Fruit fly (Drosophila melanogaster) whole organism, embryonic: Measurements from ENCODE around the gene Dif.

ENCODE experiments used
- Aef1 ChIP-seq: fragments of 200-800 bp; sonication (Bioruptor generic); IDR thresholded peaks from 3 replicates; pipeline ENCODE4 v1.3.6; 2022; ENCODE audit warnings: missing biosample characterization, missing genetic modification characterization
- B-H2 ChIP-seq: fragments of 200-800 bp; sonication (Bioruptor generic); optimal IDR thresholded peaks from 2 replicates; lab custom pipeline; 2018; ENCODE audit warnings: missing biosample characterization, mild to moderate bottlenecking, missing genetic modification characterization
- BEAF-32 ChIP-seq: fragments of 200-800 bp; sonication (Bioruptor generic); optimal IDR thresholded peaks from 3 replicates; lab custom pipeline; 2017; ENCODE audit warnings: missing biosample characterization, missing genetic modification characterization, mild to moderate bottlenecking, moderate library complexity, missing genetic modification reagents
- CG10462 ChIP-seq: fragments of 200-800 bp; sonication (Bioruptor generic); optimal IDR thresholded peaks from 2 replicates; lab custom pipeline; 2016; ENCODE audit warnings: missing biosample characterization, missing genetic modification characterization
- CG10543 ChIP-seq: fragments of 200-800 bp; sonication (Bioruptor generic); optimal IDR thresholded peaks from 3 replicates; lab custom pipeline; 2017; ENCODE audit warnings: missing biosample characterization, mild to moderate bottlenecking, missing genetic modification characterization, moderate library complexity
- CG11085 ChIP-seq: fragments of 200-800 bp; sonication (Bioruptor generic); IDR thresholded peaks from 2 replicates; pipeline ENCODE4 v1.3.6; 2022; ENCODE audit warnings: missing biosample characterization, missing genetic modification characterization
- CG11696 ChIP-seq: fragments of 200-800 bp; sonication (Bioruptor generic); IDR thresholded peaks from 2 replicates; pipeline ENCODE4 v1.3.6; 2022; ENCODE audit warnings: missing biosample characterization, missing genetic modification characterization
- CG1233 ChIP-seq: fragments of 200-800 bp; sonication (Bioruptor generic); optimal IDR thresholded peaks from 4 replicates; lab custom pipeline; 2018; ENCODE audit warnings: missing biosample characterization, mild to moderate bottlenecking, missing genetic modification characterization
- CG14050 ChIP-seq: fragments of 200-800 bp; sonication (Bioruptor generic); IDR thresholded peaks from 3 replicates; pipeline ENCODE4 v1.3.6; 2022; ENCODE audit warnings: missing biosample characterization, missing genetic modification characterization
- CG14965 ChIP-seq: fragments of 200-800 bp; sonication (Bioruptor generic); optimal IDR thresholded peaks from 2 replicates; lab custom pipeline; 2016; ENCODE audit warnings: missing biosample characterization, missing genetic modification characterization, borderline replicate concordance
- CG15479 ChIP-seq: fragments of 200-800 bp; sonication (Bioruptor generic); optimal IDR thresholded peaks from 3 replicates; lab custom pipeline; 2019; ENCODE audit warnings: missing biosample characterization, mild to moderate bottlenecking, missing genetic modification characterization, moderate library complexity
- CG15514 ChIP-seq: fragments of 200-800 bp; sonication (Bioruptor generic); optimal IDR thresholded peaks from 3 replicates; lab custom pipeline; 2017; ENCODE audit warnings: missing biosample characterization, missing genetic modification characterization, mild to moderate bottlenecking, moderate library complexity, missing genetic modification reagents
- CG17359 ChIP-seq: fragments of 200-800 bp; sonication (Bioruptor generic); optimal IDR thresholded peaks from 3 replicates; lab custom pipeline; 2018; ENCODE audit warnings: missing biosample characterization, mild to moderate bottlenecking, missing genetic modification characterization, moderate library complexity
- CG17385 ChIP-seq: fragments of 200-800 bp; sonication (Bioruptor generic); optimal IDR thresholded peaks from 3 replicates; lab custom pipeline; 2018; ENCODE audit warnings: missing biosample characterization, mild to moderate bottlenecking, missing genetic modification characterization
- CG17829 ChIP-seq: fragments of 200-800 bp; optimal IDR thresholded peaks from 2 replicates; lab custom pipeline; 2019; ENCODE audit warnings: missing biosample characterization, mild to moderate bottlenecking, missing genetic modification characterization, moderate library complexity
- CG2199 ChIP-seq: fragments of 200-800 bp; sonication (Bioruptor generic); IDR thresholded peaks from 3 replicates; pipeline ENCODE4 v1.3.6; 2022; ENCODE audit warnings: missing biosample characterization, missing genetic modification characterization
- CG31224 ChIP-seq: fragments of 200-800 bp; sonication (Bioruptor generic); IDR thresholded peaks from 2 replicates; pipeline ENCODE4 v1.3.6; 2022; ENCODE audit warnings: missing biosample characterization, missing genetic modification characterization
- CG33213 ChIP-seq: fragments of 200-800 bp; sonication (Bioruptor generic); optimal IDR thresholded peaks from 3 replicates; lab custom pipeline; 2016; ENCODE audit warnings: missing biosample characterization, missing genetic modification characterization
- CG3407 ChIP-seq: fragments of 200-800 bp; sonication (Bioruptor generic); optimal IDR thresholded peaks from 2 replicates; lab custom pipeline; 2018; ENCODE audit warnings: missing biosample characterization, mild to moderate bottlenecking, missing genetic modification characterization
- CG3995 ChIP-seq: fragments of 200-800 bp; sonication (Bioruptor generic); optimal IDR thresholded peaks from 3 replicates; lab custom pipeline; 2016; ENCODE audit warnings: missing biosample characterization, missing genetic modification characterization
- CG4282 ChIP-seq: fragments of 200-800 bp; sonication (Bioruptor generic); optimal IDR thresholded peaks from 2 replicates; lab custom pipeline; 2016; ENCODE audit warnings: missing biosample characterization, missing genetic modification characterization
- CG5245 ChIP-seq: fragments of 200-800 bp; sonication (Bioruptor generic); optimal IDR thresholded peaks from 3 replicates; lab custom pipeline; 2016; ENCODE audit warnings: missing biosample characterization, missing genetic modification characterization
- CG9215 ChIP-seq: fragments of 200-800 bp; sonication (Bioruptor generic); IDR thresholded peaks from 2 replicates; pipeline ENCODE4 v1.3.6; 2022; ENCODE audit warnings: missing biosample characterization, missing genetic modification characterization
- CG9817 ChIP-seq: fragments of 200-800 bp; sonication (Bioruptor generic); optimal IDR thresholded peaks from 2 replicates; lab custom pipeline; 2018; ENCODE audit warnings: missing biosample characterization, mild to moderate bottlenecking, missing genetic modification characterization, moderate library complexity
- CoRest ChIP-seq: fragments of 200-800 bp; sonication (Bioruptor generic); optimal IDR thresholded peaks from 3 replicates; lab custom pipeline; 2018; ENCODE audit warnings: missing biosample characterization, mild to moderate bottlenecking, missing genetic modification characterization, moderate library complexity
- Fer2 ChIP-seq: fragments of 200-800 bp; sonication (Bioruptor generic); optimal IDR thresholded peaks from 2 replicates; lab custom pipeline; 2018; ENCODE audit warnings: missing biosample characterization, mild to moderate bottlenecking, missing genetic modification characterization, moderate library complexity
- Hr51 ChIP-seq, 2 experiments: fragments of 200-800 bp; sonication (Bioruptor generic); optimal IDR thresholded peaks; 2 replicates in 1 of 2; 3 replicates in 1 of 2; lab custom pipeline; 2016 to 2018; ENCODE audit warnings: missing biosample characterization in 2 of 2, missing genetic modification characterization in 2 of 2, mild to moderate bottlenecking in 1 of 2, moderate library complexity in 1 of 2
- Hsf ChIP-seq: fragments of 200-800 bp; sonication (Bioruptor generic); optimal IDR thresholded peaks from 3 replicates; lab custom pipeline; 2016; ENCODE audit warnings: missing biosample characterization, missing genetic modification characterization
- Jarid2 ChIP-seq: fragments of 200-800 bp; sonication (Bioruptor generic); optimal IDR thresholded peaks from 3 replicates; lab custom pipeline; 2017; ENCODE audit warnings: mild to moderate bottlenecking, missing biosample characterization, missing genetic modification reagents, missing genetic modification characterization
- Meics ChIP-seq: fragments of 200-800 bp; sonication (Bioruptor generic); optimal IDR thresholded peaks from 2 replicates; lab custom pipeline; 2017; ENCODE audit warnings: missing biosample characterization, mild to moderate bottlenecking, missing genetic modification characterization
- Mrtf ChIP-seq: fragments of 200-800 bp; sonication (Bioruptor generic); IDR thresholded peaks from 3 replicates; pipeline ENCODE4 v1.3.6; 2022; ENCODE audit warnings: missing biosample characterization, missing genetic modification characterization
- Neu2 ChIP-seq: fragments of 200-800 bp; sonication (Bioruptor generic); optimal IDR thresholded peaks from 3 replicates; lab custom pipeline; 2016; ENCODE audit warnings: missing biosample characterization, missing genetic modification characterization, borderline replicate concordance
- bsh ChIP-seq, 2 experiments: fragments of 200-800 bp; sonication (Bioruptor generic); optimal IDR thresholded peaks; 2 replicates each; lab custom pipeline; 2017 to 2018; ENCODE audit warnings: mild to moderate bottlenecking in 2 of 2, missing biosample characterization in 2 of 2, missing genetic modification characterization in 2 of 2, moderate library complexity in 1 of 2
- da ChIP-seq: fragments of 200-800 bp; sonication (Bioruptor generic); optimal IDR thresholded peaks from 2 replicates; lab custom pipeline; 2016; ENCODE audit warnings: missing biosample characterization, missing genetic modification characterization
- inv ChIP-seq: fragments of 200-800 bp; sonication (Bioruptor generic); IDR thresholded peaks from 2 replicates; pipeline ENCODE4 v1.3.6; 2022; ENCODE audit warnings: missing biosample characterization, missing genetic modification characterization; ENCODE audit not compliant: partially characterized antibody
- lola ChIP-seq, 3 experiments: fragments of >200 bp in 2 of 3; fragments of 200-800 bp in 1 of 3; sonication (Bioruptor generic) in 1 of 3; optimal IDR thresholded peaks; 2 replicates each; lab custom pipeline; 2017 to 2019; ENCODE audit warnings: missing biosample characterization in 3 of 3, missing genetic modification characterization in 3 of 3, mild to moderate bottlenecking in 1 of 3, moderate library complexity in 1 of 3
- onecut ChIP-seq: fragments of 200-800 bp; sonication (Bioruptor generic); IDR thresholded peaks from 2 replicates; pipeline ENCODE4 v1.3.6; 2022; ENCODE audit warnings: missing biosample characterization, missing genetic modification characterization
- peb ChIP-seq: fragments of 200-800 bp; sonication (Bioruptor generic); IDR thresholded peaks from 2 replicates; pipeline ENCODE4 v1.3.6; 2022; ENCODE audit warnings: missing biosample characterization, missing genetic modification characterization
- pnt ChIP-seq: fragments of 200-800 bp; sonication (Bioruptor generic); optimal IDR thresholded peaks from 3 replicates; lab custom pipeline; 2016; ENCODE audit warnings: missing biosample characterization, missing genetic modification characterization
- sd ChIP-seq: fragments of 200-800 bp; sonication (Bioruptor generic); optimal IDR thresholded peaks from 3 replicates; lab custom pipeline; 2018; ENCODE audit warnings: missing biosample characterization, mild to moderate bottlenecking, missing genetic modification characterization, moderate library complexity
- sens ChIP-seq: fragments of 200-800 bp; sonication (Bioruptor generic); peaks from one replicate; lab custom pipeline; 2016; ENCODE audit warnings: missing biosample characterization, missing genetic modification characterization
- sim ChIP-seq: fragments of 200-800 bp; sonication (Bioruptor generic); IDR thresholded peaks from 2 replicates; pipeline ENCODE4 v1.3.6; 2022; ENCODE audit warnings: missing biosample characterization, missing genetic modification characterization
- sob ChIP-seq: fragments of 200-800 bp; sonication (Bioruptor generic); IDR thresholded peaks from 2 replicates; pipeline ENCODE4 v1.3.6; 2022; ENCODE audit warnings: missing biosample characterization, missing genetic modification characterization
- sqz ChIP-seq: fragments of 200-800 bp; sonication (Bioruptor generic); optimal IDR thresholded peaks from 3 replicates; lab custom pipeline; 2018; ENCODE audit warnings: missing biosample characterization, mild to moderate bottlenecking, missing genetic modification characterization
- sug ChIP-seq: fragments of 200-800 bp; optimal IDR thresholded peaks from 2 replicates; lab custom pipeline; 2019; ENCODE audit warnings: missing biosample characterization, mild to moderate bottlenecking, missing genetic modification characterization, moderate library complexity
- tgo ChIP-seq: fragments of 200-800 bp; sonication (Bioruptor generic); IDR thresholded peaks from 3 replicates; pipeline ENCODE4 v1.3.6; 2022; ENCODE audit warnings: missing biosample characterization, missing genetic modification characterization
- wdn ChIP-seq: fragments of 200-800 bp; sonication (Bioruptor generic); IDR thresholded peaks from 2 replicates; pipeline ENCODE4 v1.3.6; 2022; ENCODE audit warnings: missing biosample characterization, missing genetic modification characterization
- wek ChIP-seq: fragments of 200-800 bp; sonication (Bioruptor generic); optimal IDR thresholded peaks from 3 replicates; lab custom pipeline; 2018; ENCODE audit warnings: missing biosample characterization, mild to moderate bottlenecking, missing genetic modification characterization, moderate library complexity
- zen ChIP-seq: fragments of 200-800 bp; sonication (Bioruptor generic); optimal IDR thresholded peaks from 3 replicates; lab custom pipeline; 2018; ENCODE audit warnings: missing biosample characterization, mild to moderate bottlenecking, missing genetic modification characterization, moderate library complexity
- zfh1 ChIP-seq: fragments of 200-800 bp; sonication (Bioruptor generic); IDR thresholded peaks from 3 replicates; pipeline ENCODE4 v1.3.6; 2022; ENCODE audit warnings: missing biosample characterization, missing genetic modification characterization

The Dif gene

dm6 chr2L:17427929-17428456 lies 5.0 kb downstream of the Dif start:
- TF ChIP-seq CG15514 (no peak), CG2199 (GFP tag; lab: Robert Waterston, UW) (no peak), CG31224 (GFP tag; lab: Robert Waterston, UW) (no peak), CG33213 (GFP tag; lab: Kevin White, UChicago) (no peak), Neu2 (GFP tag; lab: Kevin White, UChicago) (no peak), onecut (no peak), B-H2 (no peak), sens (GFP tag; lab: Kevin White, UChicago) (peak; percentile 59), CG11085 (GFP tag; lab: Robert Waterston, UW) (no peak), CG9215 (GFP tag; lab: Robert Waterston, UW) (no peak), bsh (GFP tag; optimal IDR thresholded peaks at IDR 0.05; lab: Kevin White, UChicago) (no peak), BEAF-32 (GFP tag; lab: Kevin White, UChicago) (no peak), CG14050 (no peak), Jarid2 (GFP tag; lab: Kevin White, UChicago) (peak; percentile 90), lola (GFP tag; optimal IDR thresholded peaks at IDR 0.05; lab: Kevin White, UChicago) (no peak), peb (no peak), inv (GFP tag; lab: Robert Waterston, UW) (no peak), CG17359 (tag; lab: Kevin White, UChicago) (peak; percentile 15), CG10543 (GFP tag; lab: Kevin White, UChicago) (peak; percentile 73), CG17385 (GFP tag; lab: Kevin White, UChicago) (no peak), wdn (GFP tag; lab: Robert Waterston, UW) (no peak), sd (tag; lab: Kevin White, UChicago) (peak; percentile 10), sug (peak; percentile 29), CG9817 (tag; lab: Kevin White, UChicago) (no peak), Meics (GFP tag; lab: Kevin White, UChicago) (peak; percentile 10), sqz (GFP tag; lab: Kevin White, UChicago) (no peak), wek (GFP tag; lab: Kevin White, UChicago) (no peak), CG1233 (GFP tag; lab: Kevin White, UChicago) (no peak), CG17829 (tag; lab: Kevin White, UChicago) (no peak), pnt (no peak), CG3995 (no peak), Fer2 (no peak), tgo (GFP tag; lab: Robert Waterston, UW) (0 out of 3 replicates have a peak, but pooled peaks have one; percentile 24), zfh1 (GFP tag; lab: Robert Waterston, UW) (no peak), CG15479 (GFP tag; lab: Kevin White, UChicago) (no peak), da (GFP tag; lab: Kevin White, UChicago) (no peak), CG14965 (GFP tag; lab: Kevin White, UChicago) (no peak), CG5245 (no peak), Hsf (GFP tag; lab: Kevin White, UChicago) (no peak), Hr51 (GFP tag; optimal IDR thresholded peaks at IDR 0.05; lab: Kevin White, UChicago) (no peak), CG11696 (GFP tag; lab: Robert Waterston, UW) (no peak), sob (GFP tag; lab: Robert Waterston, UW) (peak; percentile 43; the same call in 1 of the 2 replicates), sim (GFP tag; lab: Robert Waterston, UW) (no peak), CG10462 (no peak), CG4282 (GFP tag; lab: Kevin White, UChicago) (no peak), zen (no peak), CoRest (tag; lab: Kevin White, UChicago) (no peak), CG3407 (GFP tag; lab: Kevin White, UChicago) (peak; percentile 5), Mrtf (GFP tag; lab: Robert Waterston, UW) (no peak), Aef1 (GFP tag; lab: Robert Waterston, UW) (no peak; the same call in 2 of the 3 replicates)
